Worm (Caenorhabditis elegans): ENCODE data around the gene irld-56.

DNA sequence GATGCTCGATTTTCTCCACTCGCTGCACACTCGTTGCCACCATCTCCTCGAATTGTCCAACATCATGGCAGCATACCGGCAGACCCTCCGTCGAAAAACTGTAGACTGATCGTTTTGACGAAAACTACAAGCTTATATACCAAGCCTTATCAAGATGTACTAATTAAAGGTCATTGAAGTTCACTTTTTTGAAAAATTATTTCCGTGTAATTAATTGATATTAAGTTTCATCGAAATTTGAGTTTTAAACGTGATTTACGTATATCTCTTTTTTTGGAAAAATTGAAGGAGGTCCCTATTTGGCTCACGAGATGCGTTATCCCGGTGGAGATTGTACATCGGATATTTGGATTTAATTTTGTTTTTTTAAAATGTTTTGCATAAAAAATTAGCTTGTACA is 40.8 kb upstream of the irld-56 start, which contains the start of gene Y37A1B.4:
- no peak for TF ChIP-seq alr-1 (tag; optimal IDR thresholded peaks at IDR 0.05)
- no peak for TF ChIP-seq nhr-12 (tag; optimal IDR thresholded peaks at IDR 0.05)
- TF ChIP-seq aly-2 (tag; optimal IDR thresholded peaks at IDR 0.05) = no peak
- no peak for TF ChIP-seq mab-5 (tag; optimal IDR thresholded peaks at IDR 0.05)
- no peak for TF ChIP-seq nhr-129 (tag; optimal IDR thresholded peaks at IDR 0.05)
- TF ChIP-seq unc-62 (GFP tag; optimal IDR thresholded peaks at IDR 0.05) = no peak
- no peak for TF ChIP-seq F13H6.1 (tag; optimal IDR thresholded peaks at IDR 0.05)
- TF ChIP-seq ama-1 (optimal IDR thresholded peaks at IDR 0.05) = no peak
- TF ChIP-seq nhr-237 (tag; optimal IDR thresholded peaks at IDR 0.05) = no peak
- no peak for TF ChIP-seq ztf-11 (tag; optimal IDR thresholded peaks at IDR 0.05)
- TF ChIP-seq R02D3.7 (tag; optimal IDR thresholded peaks at IDR 0.05) = no peak
- TF ChIP-seq nhr-77 (tag; optimal IDR thresholded peaks at IDR 0.05) = no peak
- no peak for TF ChIP-seq zag-1 (tag; optimal IDR thresholded peaks at IDR 0.05)
